Worm (Caenorhabditis elegans): ENCODE data around the gene nhr-270.
"Not testable (repeated sequence)": the region's sequence is repeated elsewhere in the genome, so short reads cannot be mapped to it uniquely, and the experiment has no call there.

nhr-270 gene

DNA sequence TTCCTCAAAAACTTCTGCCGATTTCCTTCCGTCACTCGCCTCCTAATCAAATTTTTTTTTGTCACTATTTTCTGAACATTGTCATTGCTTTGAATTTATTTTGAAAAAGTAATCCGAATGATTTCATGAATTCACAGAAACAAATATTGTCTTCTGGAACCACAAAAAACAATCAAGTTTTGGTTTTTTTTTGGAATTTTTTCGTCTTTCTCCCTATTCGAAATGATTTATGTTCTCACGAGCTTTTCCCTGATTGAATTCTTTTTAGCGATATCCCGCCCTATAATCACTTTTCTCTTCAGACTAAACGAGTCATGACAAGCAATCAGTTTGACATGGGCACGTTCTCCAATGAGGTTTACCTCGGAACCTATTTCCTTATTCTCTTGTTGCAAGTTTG is 28.8 kb upstream of the nhr-270 start, which contains the start of gene F41H8.1:
Gene F41H8.1 (plus strand): TSS at position 301 of the 400 bp plus-strand sequence.
- TF ChIP-seq aly-1 (tag; optimal IDR thresholded peaks at IDR 0.05) (no peak), flt-1 (GFP tag; IDR thresholded peaks at IDR 0.05) (no peak), B0310.2 (tag; optimal IDR thresholded peaks at IDR 0.05) (no peak)

DNA sequence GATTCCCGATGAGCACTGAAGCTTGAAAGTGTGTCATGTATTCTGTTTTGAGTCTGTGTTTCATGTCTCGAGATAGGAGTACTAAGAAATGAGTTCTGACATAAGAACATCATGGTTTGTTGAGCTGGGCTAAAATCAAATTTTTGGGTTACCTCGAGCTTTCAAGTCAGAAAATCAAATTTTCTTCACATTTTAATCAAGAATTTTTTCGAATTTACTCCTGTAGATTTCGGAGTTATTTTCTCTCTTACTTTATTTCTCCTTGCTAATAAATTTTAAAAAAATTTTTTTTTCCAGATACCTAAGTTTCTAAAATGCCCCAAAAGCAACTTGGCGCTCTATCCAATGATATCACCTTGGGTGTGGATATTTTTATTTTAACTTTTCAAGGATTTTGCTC is 21.6 kb upstream of the nhr-270 start, which contains the start of gene F41H8.2:
Gene F41H8.2 (plus strand): TSS at position 301 of the 400 bp plus-strand sequence.
- no peak for TF ChIP-seq hmbx-1 (tag; optimal IDR thresholded peaks at IDR 0.05)
- no peak for TF ChIP-seq hmg-4 (GFP tag; optimal IDR thresholded peaks at IDR 0.05)
- no peak for TF ChIP-seq pes-1 (GFP tag; IDR thresholded peaks at IDR 0.05)
- TF ChIP-seq ets-7 (tag; optimal IDR thresholded peaks at IDR 0.05): no peak
- TF ChIP-seq tra-4 (tag; optimal IDR thresholded peaks at IDR 0.05): no peak
- TF ChIP-seq ceh-36 (tag; optimal IDR thresholded peaks at IDR 0.05): no peak
- TF ChIP-seq sea-1 (GFP tag; conservative IDR thresholded peaks at IDR 0.05): no peak
- TF ChIP-seq B0310.2 (tag; optimal IDR thresholded peaks at IDR 0.05): no peak
- no peak for TF ChIP-seq aly-1 (tag; optimal IDR thresholded peaks at IDR 0.05)
- no peak for TF ChIP-seq F13C5.2 (tag; optimal IDR thresholded peaks at IDR 0.05)
- no peak for TF ChIP-seq scrt-1 (GFP tag; IDR thresholded peaks at IDR 0.05)
- no peak for TF ChIP-seq ama-1 (optimal IDR thresholded peaks at IDR 0.05)
- TF ChIP-seq flt-1 (GFP tag; IDR thresholded peaks at IDR 0.05): no peak
- TF ChIP-seq tbx-37 (GFP tag; conservative IDR thresholded peaks at IDR 0.05): no peak
- no peak for TF ChIP-seq hnd-1 (tag; optimal IDR thresholded peaks at IDR 0.05)
- no peak for TF ChIP-seq tbx-11 (GFP tag; IDR thresholded peaks at IDR 0.05)
- TF ChIP-seq ceh-13 (GFP tag; optimal IDR thresholded peaks at IDR 0.05): no peak

DNA sequence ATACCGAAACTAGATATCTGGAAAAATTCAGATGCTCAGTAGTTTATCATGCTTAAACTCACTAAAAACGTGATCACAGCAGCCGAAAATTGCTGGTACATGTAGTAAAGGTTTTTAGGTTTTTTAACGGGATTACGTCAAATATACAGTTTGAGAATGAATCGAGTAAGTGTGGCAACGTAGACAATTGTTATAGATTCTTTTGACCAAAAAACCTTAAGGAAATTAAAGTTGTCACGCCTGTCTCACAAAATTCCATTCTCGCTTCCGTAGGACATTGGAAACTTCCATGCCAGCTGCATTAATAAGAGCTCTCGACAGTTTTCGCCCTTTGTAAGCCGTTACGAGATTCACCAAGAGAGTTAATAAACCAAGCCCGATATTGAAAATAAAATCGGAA is 18.4 kb upstream of the nhr-270 start, which contains the start of gene srx-31:
Gene srx-31 (minus strand): TSS at position 101 of the 400 bp plus-strand sequence.
- not testable (repeated sequence) for TF ChIP-seq tbx-37 (GFP tag; conservative IDR thresholded peaks at IDR 0.05); hmg-4 (GFP tag; optimal IDR thresholded peaks at IDR 0.05); aly-1 (tag; optimal IDR thresholded peaks at IDR 0.05)

DNA sequence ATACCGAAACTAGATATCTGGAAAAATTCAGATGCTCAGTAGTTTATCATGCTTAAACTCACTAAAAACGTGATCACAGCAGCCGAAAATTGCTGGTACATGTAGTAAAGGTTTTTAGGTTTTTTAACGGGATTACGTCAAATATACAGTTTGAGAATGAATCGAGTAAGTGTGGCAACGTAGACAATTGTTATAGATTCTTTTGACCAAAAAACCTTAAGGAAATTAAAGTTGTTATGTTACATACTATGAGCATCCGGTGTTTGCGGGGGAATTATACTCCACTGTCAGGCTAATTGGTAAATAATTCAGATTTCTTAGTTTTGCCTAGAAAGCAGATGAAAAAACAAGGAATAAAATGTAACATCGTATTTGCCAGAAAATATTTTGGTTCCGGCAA is 16.1 kb upstream of the nhr-270 start, which contains the start of gene srx-32:
Gene srx-32 (minus strand): TSS at position 101 of the 400 bp plus-strand sequence.
- TF ChIP-seq tbx-37 (GFP tag; conservative IDR thresholded peaks at IDR 0.05); hmg-4 (GFP tag; optimal IDR thresholded peaks at IDR 0.05); B0310.2 (tag; optimal IDR thresholded peaks at IDR 0.05): not testable (repeated sequence)

DNA sequence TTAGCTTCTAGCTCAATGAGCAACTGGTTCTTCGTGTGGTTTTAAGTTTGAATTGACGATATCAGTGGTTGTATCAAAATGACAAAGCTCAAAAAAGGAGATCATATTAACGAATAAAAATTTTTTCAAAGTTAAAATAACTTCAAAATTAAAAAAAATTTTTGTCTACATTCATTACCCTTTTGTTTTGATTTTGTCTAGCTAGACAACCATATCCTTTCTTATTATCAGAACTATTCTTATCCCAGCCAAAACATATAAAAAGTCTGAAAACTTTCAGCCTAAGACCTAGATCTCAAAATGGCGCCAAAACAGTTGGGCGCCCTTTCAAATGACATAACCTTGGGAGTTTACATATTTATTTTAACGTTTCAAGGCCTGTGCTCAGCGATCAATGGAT is 12.6 kb upstream of the nhr-270 start, which contains the start of gene R13D11.1:
Gene R13D11.1 (plus strand): TSS at position 301 of the 400 bp plus-strand sequence.
- TF ChIP-seq tra-4 (tag; optimal IDR thresholded peaks at IDR 0.05): no peak

DNA sequence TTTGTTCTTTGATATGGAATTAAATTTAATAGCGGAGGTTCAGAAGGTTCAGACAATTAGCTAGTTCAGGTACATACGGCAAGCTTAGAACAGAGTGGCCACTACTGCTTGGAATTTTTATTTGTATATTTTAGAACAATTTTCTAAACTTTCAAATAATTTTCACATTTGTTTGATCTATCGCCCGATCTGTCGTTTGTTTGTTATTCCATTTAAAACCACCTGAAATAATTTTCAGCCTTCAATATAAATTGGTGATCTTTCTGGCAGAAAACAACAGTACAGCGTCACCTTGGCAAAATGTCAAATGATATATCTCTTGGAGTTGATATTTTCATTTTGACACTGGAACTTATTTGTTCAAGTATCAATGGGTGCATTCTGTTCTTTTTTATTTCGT is 10.2 kb upstream of the nhr-270 start, which contains the start of gene R13D11.3:
Gene R13D11.3 (plus strand): TSS at position 301 of the 400 bp plus-strand sequence.
- TF ChIP-seq ceh-36 (tag; optimal IDR thresholded peaks at IDR 0.05) (no peak), B0310.2 (tag; optimal IDR thresholded peaks at IDR 0.05) (no peak), tra-4 (tag; optimal IDR thresholded peaks at IDR 0.05) (no peak), pes-1 (GFP tag; IDR thresholded peaks at IDR 0.05) (no peak), tbx-37 (GFP tag; conservative IDR thresholded peaks at IDR 0.05) (no peak), ama-1 (optimal IDR thresholded peaks at IDR 0.05) (no peak), hmg-4 (GFP tag; optimal IDR thresholded peaks at IDR 0.05) (no peak), sea-1 (GFP tag; conservative IDR thresholded peaks at IDR 0.05) (no peak), tbx-11 (GFP tag; IDR thresholded peaks at IDR 0.05) (no peak), flt-1 (GFP tag; IDR thresholded peaks at IDR 0.05) (no peak), ets-7 (tag; optimal IDR thresholded peaks at IDR 0.05) (no peak), scrt-1 (GFP tag; IDR thresholded peaks at IDR 0.05) (no peak), hmbx-1 (tag; optimal IDR thresholded peaks at IDR 0.05) (no peak), F13C5.2 (tag; optimal IDR thresholded peaks at IDR 0.05) (no peak), aly-1 (tag; optimal IDR thresholded peaks at IDR 0.05) (no peak), ceh-13 (GFP tag; optimal IDR thresholded peaks at IDR 0.05) (no peak), hnd-1 (tag; optimal IDR thresholded peaks at IDR 0.05) (no peak)

DNA sequence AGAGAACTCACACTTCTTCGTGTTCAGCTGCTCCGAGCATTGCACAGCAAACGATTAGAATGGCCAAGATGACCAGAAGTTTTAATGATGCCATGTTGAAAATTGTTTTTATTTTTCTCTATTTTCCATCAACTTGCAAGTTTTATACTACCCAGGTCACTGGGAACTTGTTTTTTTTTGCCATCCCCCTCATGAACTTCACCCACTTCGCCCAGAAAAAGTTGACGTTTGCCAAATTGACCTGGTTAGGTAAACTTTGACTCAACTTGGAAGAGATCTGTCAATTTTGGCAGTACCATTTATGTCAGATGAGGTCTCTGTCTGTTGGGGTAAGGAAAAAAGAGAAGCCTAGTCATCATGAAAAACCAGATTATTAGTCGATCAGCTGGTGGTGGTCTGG is 8.6 kb upstream of the nhr-270 start, which contains the start of gene R13D11.10:
Gene R13D11.10 (minus strand): TSS at position 101 of the 400 bp plus-strand sequence.
- TF ChIP-seq ceh-36 (tag; optimal IDR thresholded peaks at IDR 0.05): no peak
- no peak for TF ChIP-seq ets-7 (tag; optimal IDR thresholded peaks at IDR 0.05)
- no peak for TF ChIP-seq aly-1 (tag; optimal IDR thresholded peaks at IDR 0.05)
- TF ChIP-seq sea-1 (GFP tag; conservative IDR thresholded peaks at IDR 0.05): no peak
- no peak for TF ChIP-seq B0310.2 (tag; optimal IDR thresholded peaks at IDR 0.05)
- no peak for TF ChIP-seq tbx-11 (GFP tag; IDR thresholded peaks at IDR 0.05)
- TF ChIP-seq hmbx-1 (tag; optimal IDR thresholded peaks at IDR 0.05): no peak
- no peak for TF ChIP-seq pes-1 (GFP tag; IDR thresholded peaks at IDR 0.05)
- TF ChIP-seq tra-4 (tag; optimal IDR thresholded peaks at IDR 0.05): no peak
- TF ChIP-seq ceh-13 (GFP tag; optimal IDR thresholded peaks at IDR 0.05): no peak
- no peak for TF ChIP-seq F13C5.2 (tag; optimal IDR thresholded peaks at IDR 0.05)
- TF ChIP-seq hnd-1 (tag; optimal IDR thresholded peaks at IDR 0.05): no peak
- TF ChIP-seq tbx-37 (GFP tag; conservative IDR thresholded peaks at IDR 0.05): no peak
- TF ChIP-seq hmg-4 (GFP tag; optimal IDR thresholded peaks at IDR 0.05): no peak

DNA sequence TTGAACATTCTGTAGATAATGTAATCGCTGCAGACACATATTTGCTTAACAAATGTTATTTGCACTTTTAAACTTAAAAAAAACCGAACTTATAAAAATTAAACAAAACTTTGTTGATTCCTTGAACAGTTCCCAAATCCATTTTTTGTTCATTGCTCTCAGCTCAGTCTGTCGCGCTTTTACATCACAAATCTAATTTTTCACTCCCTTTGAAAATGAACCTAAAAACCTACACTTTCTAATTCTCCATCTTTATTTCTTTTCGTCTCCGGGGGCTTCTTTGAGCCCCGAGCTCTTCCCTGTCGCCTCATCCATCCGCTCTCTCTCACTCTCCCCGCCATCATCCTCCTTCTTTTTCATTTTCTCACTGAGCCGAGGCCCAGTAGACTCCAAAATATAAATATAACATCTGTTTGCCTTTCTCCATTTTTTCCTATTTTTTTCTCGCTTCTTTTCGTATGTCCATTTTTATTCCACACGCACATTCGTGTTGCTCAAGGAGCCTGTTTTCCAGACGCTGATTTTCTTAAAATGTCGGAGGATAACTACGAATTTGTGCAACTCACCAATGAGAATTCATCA is 5.8 kb upstream of the nhr-270 start, which contains the start of gene R13D11.4:
Gene R13D11.4 (plus strand): TSS at position 532 of the 582 bp plus-strand sequence.
- TF ChIP-seq ceh-13 (GFP tag; optimal IDR thresholded peaks at IDR 0.05): no peak
- TF ChIP-seq hmg-4 (GFP tag; optimal IDR thresholded peaks at IDR 0.05): no peak
- no peak for TF ChIP-seq ets-7 (tag; optimal IDR thresholded peaks at IDR 0.05)
- no peak for TF ChIP-seq flt-1 (GFP tag; IDR thresholded peaks at IDR 0.05)
- no peak for TF ChIP-seq pes-1 (GFP tag; IDR thresholded peaks at IDR 0.05)
- TF ChIP-seq scrt-1 (GFP tag; IDR thresholded peaks at IDR 0.05): no peak
- no peak for TF ChIP-seq aly-1 (tag; optimal IDR thresholded peaks at IDR 0.05)
- TF ChIP-seq B0310.2 (tag; optimal IDR thresholded peaks at IDR 0.05): no peak
- TF ChIP-seq hnd-1 (tag; optimal IDR thresholded peaks at IDR 0.05): no peak
